Fruit fly (Drosophila melanogaster) whole organism, prepupa: Measurements from ENCODE around the gene RpL3.

Source experiments
- Blimp-1 ChIP-seq: fragments of 200-800 bp; sonication (Bioruptor generic); optimal IDR thresholded peaks from 3 replicates; lab custom pipeline; 2017; ENCODE audit warnings: missing biosample characterization, missing genetic modification characterization, mild to moderate bottlenecking, moderate library complexity, missing genetic modification reagents
- CG10631 ChIP-seq: fragments of 200-800 bp; sonication (Bioruptor generic); optimal IDR thresholded peaks from 2 replicates; lab custom pipeline; 2016; ENCODE audit warnings: missing biosample characterization, missing genetic modification characterization
- CG11762 ChIP-seq: fragments of 200-800 bp; sonication (Bioruptor generic); optimal IDR thresholded peaks from 3 replicates; lab custom pipeline; 2016; ENCODE audit warnings: missing biosample characterization, missing genetic modification characterization; ENCODE audit not compliant: insufficient read depth
- CG15336 ChIP-seq: fragments of 200-800 bp; sonication (Bioruptor generic); IDR thresholded peaks from 2 replicates; pipeline ENCODE4 v1.3.6; 2022; ENCODE audit warnings: missing biosample characterization, missing genetic modification characterization
- CG1621 ChIP-seq: fragments of 200-800 bp; sonication (Bioruptor generic); optimal IDR thresholded peaks from 3 replicates; lab custom pipeline; 2018; ENCODE audit warnings: missing biosample characterization, mild to moderate bottlenecking, missing genetic modification characterization
- CG34406 ChIP-seq: fragments of 200-800 bp; sonication (Bioruptor generic); optimal IDR thresholded peaks from 3 replicates; lab custom pipeline; 2016; ENCODE audit warnings: missing biosample characterization, missing genetic modification characterization
- CG3919 ChIP-seq: fragments of 200-800 bp; sonication (Bioruptor generic); optimal IDR thresholded peaks from 3 replicates; lab custom pipeline; 2016; ENCODE audit warnings: missing biosample characterization, missing genetic modification characterization
- CG4318 ChIP-seq: fragments of 200-800 bp; sonication (Bioruptor generic); optimal IDR thresholded peaks from 3 replicates; lab custom pipeline; 2017; ENCODE audit warnings: missing biosample characterization, mild to moderate bottlenecking, missing genetic modification characterization
- CG6163 ChIP-seq: fragments of 200-800 bp; sonication (Bioruptor generic); IDR thresholded peaks from 3 replicates; pipeline ENCODE4 v1.3.6; 2022; ENCODE audit warnings: missing biosample characterization, missing genetic modification characterization
- CG6276 ChIP-seq: fragments of 200-800 bp; sonication (Bioruptor generic); optimal IDR thresholded peaks from 2 replicates; lab custom pipeline; 2017; ENCODE audit warnings: missing biosample characterization, mild to moderate bottlenecking, missing genetic modification characterization
- CG6808 ChIP-seq: fragments of 200-800 bp; sonication (Bioruptor generic); optimal IDR thresholded peaks from 3 replicates; lab custom pipeline; 2017; ENCODE audit warnings: missing biosample characterization, missing genetic modification characterization, mild to moderate bottlenecking, moderate library complexity, missing genetic modification reagents
- CG6854 ChIP-seq: fragments of 200-800 bp; sonication (Bioruptor generic); optimal IDR thresholded peaks from 2 replicates; lab custom pipeline; 2017; ENCODE audit warnings: missing biosample characterization, mild to moderate bottlenecking, missing genetic modification characterization
- CG8119 ChIP-seq: fragments of 200-800 bp; sonication (Bioruptor generic); IDR thresholded peaks from 3 replicates; pipeline ENCODE4 v1.3.6; 2022; ENCODE audit warnings: missing biosample characterization, missing genetic modification characterization
- CG8632 ChIP-seq: fragments of 200-800 bp; sonication (Bioruptor generic); optimal IDR thresholded peaks from 3 replicates; lab custom pipeline; 2016; ENCODE audit warnings: missing biosample characterization, missing genetic modification characterization
- CG9139 ChIP-seq: fragments of 200-800 bp; sonication (Bioruptor generic); optimal IDR thresholded peaks from 3 replicates; lab custom pipeline; 2017; ENCODE audit warnings: missing biosample characterization, mild to moderate bottlenecking, missing genetic modification characterization
- Eip75B ChIP-seq: fragments of 200-800 bp; sonication (Bioruptor generic); optimal IDR thresholded peaks from 3 replicates; lab custom pipeline; 2016; ENCODE audit warnings: missing biosample characterization, missing genetic modification characterization
- Ets96B ChIP-seq: fragments of 200-800 bp; optimal IDR thresholded peaks from 2 replicates; lab custom pipeline; 2019; ENCODE audit warnings: missing biosample characterization, mild to moderate bottlenecking, missing genetic modification characterization, moderate library complexity
- Gug ChIP-seq: fragments of 200-800 bp; sonication (Bioruptor generic); IDR thresholded peaks from 2 replicates; pipeline ENCODE4 v1.3.6; 2022; ENCODE audit warnings: missing biosample characterization, missing genetic modification characterization
- Hr39 ChIP-seq: fragments of 200-800 bp; sonication (Bioruptor generic); optimal IDR thresholded peaks from 2 replicates; lab custom pipeline; 2016; ENCODE audit warnings: missing biosample characterization, missing genetic modification characterization
- Lpt ChIP-seq: fragments of 200-800 bp; sonication (Bioruptor generic); optimal IDR thresholded peaks from 3 replicates; lab custom pipeline; 2016; ENCODE audit warnings: missing biosample characterization, missing genetic modification characterization
- Met ChIP-seq: fragments of 200-800 bp; sonication (Bioruptor generic); optimal IDR thresholded peaks from 3 replicates; lab custom pipeline; 2016; ENCODE audit warnings: missing biosample characterization, missing genetic modification characterization
- OdsH ChIP-seq: fragments of 200-800 bp; sonication (Bioruptor generic); optimal IDR thresholded peaks from 3 replicates; lab custom pipeline; 2016; ENCODE audit warnings: missing biosample characterization, missing genetic modification characterization
- Smox ChIP-seq: fragments of 200-800 bp; sonication (Bioruptor generic); optimal IDR thresholded peaks from 3 replicates; lab custom pipeline; 2016; ENCODE audit warnings: missing biosample characterization, missing genetic modification characterization
- Sox102F ChIP-seq: fragments of 200-800 bp; sonication (Bioruptor generic); optimal IDR thresholded peaks from 2 replicates; lab custom pipeline; 2016; ENCODE audit warnings: missing biosample characterization, mild to moderate bottlenecking, missing genetic modification characterization
- Sox14 ChIP-seq: fragments of 200-800 bp; sonication (Bioruptor generic); optimal IDR thresholded peaks from 3 replicates; lab custom pipeline; 2016; ENCODE audit warnings: missing biosample characterization, missing genetic modification characterization
- Sox15 ChIP-seq: fragments of 200-800 bp; sonication (Bioruptor generic); optimal IDR thresholded peaks from 3 replicates; lab custom pipeline; 2016; ENCODE audit warnings: missing biosample characterization, missing genetic modification characterization
- cyc ChIP-seq: fragments of 200-800 bp; sonication (Bioruptor generic); optimal IDR thresholded peaks from 3 replicates; lab custom pipeline; 2016; ENCODE audit warnings: missing biosample characterization, missing genetic modification characterization
- dac ChIP-seq: fragments of 200-800 bp; sonication (Bioruptor generic); optimal IDR thresholded peaks from 2 replicates; lab custom pipeline; 2017; ENCODE audit warnings: missing biosample characterization, mild to moderate bottlenecking, missing genetic modification characterization
- dsx ChIP-seq: fragments of 200-800 bp; optimal IDR thresholded peaks from 3 replicates; lab custom pipeline; 2019; ENCODE audit warnings: missing biosample characterization, mild to moderate bottlenecking, missing genetic modification characterization, moderate library complexity; ENCODE audit not compliant: poor library complexity, severe bottlenecking
- esn ChIP-seq: fragments of 200-800 bp; sonication (Bioruptor generic); optimal IDR thresholded peaks from 2 replicates; lab custom pipeline; 2016; ENCODE audit warnings: missing biosample characterization, mild to moderate bottlenecking, missing genetic modification characterization, moderate library complexity
- fkh ChIP-seq: fragments of 200-800 bp; sonication (Bioruptor generic); optimal IDR thresholded peaks from 3 replicates; lab custom pipeline; 2017; ENCODE audit warnings: missing biosample characterization, mild to moderate bottlenecking, missing genetic modification characterization, moderate library complexity
- lz ChIP-seq: fragments of 200-800 bp; sonication (Bioruptor generic); optimal IDR thresholded peaks from 3 replicates; lab custom pipeline; 2016; ENCODE audit warnings: missing biosample characterization, missing genetic modification characterization
- net ChIP-seq: fragments of 200-800 bp; sonication (Bioruptor generic); optimal IDR thresholded peaks from 3 replicates; lab custom pipeline; 2016; ENCODE audit warnings: missing biosample characterization, missing genetic modification characterization
- salr ChIP-seq, 2 experiments: fragments of 200-800 bp; sonication (Bioruptor generic); optimal IDR thresholded peaks; 3 replicates each; lab custom pipeline; 2016 to 2018; ENCODE audit warnings: missing biosample characterization in 2 of 2, missing genetic modification characterization in 2 of 2, mild to moderate bottlenecking in 1 of 2
- spab ChIP-seq: fragments of 200-800 bp; sonication (Bioruptor generic); optimal IDR thresholded peaks from 2 replicates; lab custom pipeline; 2017; ENCODE audit warnings: missing biosample characterization, mild to moderate bottlenecking, missing genetic modification characterization, missing genetic modification reagents
- svp ChIP-seq: fragments of 200-800 bp; sonication (Bioruptor generic); peaks from one replicate; lab custom pipeline; 2016; ENCODE audit warnings: missing biosample characterization, missing genetic modification characterization
- vri ChIP-seq: fragments of 200-800 bp; sonication (Bioruptor generic); optimal IDR thresholded peaks from 3 replicates; lab custom pipeline; 2016; ENCODE audit warnings: missing biosample characterization, mild to moderate bottlenecking, missing genetic modification characterization

RpL3 gene

DNA sequence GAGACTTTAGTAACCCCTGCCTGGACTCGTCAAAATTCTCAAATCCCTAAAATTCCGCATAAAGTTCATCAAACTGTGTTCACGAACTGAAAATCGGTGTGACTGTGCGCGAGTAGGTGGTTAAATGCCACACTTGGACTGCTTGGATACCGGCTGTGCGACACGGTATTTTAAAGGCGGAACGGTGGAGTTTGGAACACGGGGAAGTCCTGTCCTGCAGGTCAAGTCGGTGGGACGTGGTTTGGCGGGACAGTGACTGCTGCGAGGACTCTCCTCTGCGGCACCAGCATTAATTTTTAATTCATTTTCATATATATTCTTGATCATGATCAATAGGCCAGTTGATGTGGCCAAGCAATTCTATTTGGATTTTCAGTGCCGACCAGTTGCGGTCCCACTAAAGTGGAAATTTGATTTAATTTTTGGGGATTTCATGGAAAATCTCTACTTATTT is 13.3 kb downstream of the RpL3 start, which contains the start of the genes Arfip and CG17721:
Arfip (minus strand) TSS at position 96 of the 454 bp plus-strand sequence.
CG17721 (plus strand) TSS at position 223 of the 454 bp plus-strand sequence.
- TF ChIP-seq Hr39 (GFP tag; lab: Kevin White, UChicago) (no peak), Lpt (GFP tag; lab: Kevin White, UChicago) (no peak), net (GFP tag; lab: Kevin White, UChicago) (no peak), CG1621 (peak; percentile 89)

DNA sequence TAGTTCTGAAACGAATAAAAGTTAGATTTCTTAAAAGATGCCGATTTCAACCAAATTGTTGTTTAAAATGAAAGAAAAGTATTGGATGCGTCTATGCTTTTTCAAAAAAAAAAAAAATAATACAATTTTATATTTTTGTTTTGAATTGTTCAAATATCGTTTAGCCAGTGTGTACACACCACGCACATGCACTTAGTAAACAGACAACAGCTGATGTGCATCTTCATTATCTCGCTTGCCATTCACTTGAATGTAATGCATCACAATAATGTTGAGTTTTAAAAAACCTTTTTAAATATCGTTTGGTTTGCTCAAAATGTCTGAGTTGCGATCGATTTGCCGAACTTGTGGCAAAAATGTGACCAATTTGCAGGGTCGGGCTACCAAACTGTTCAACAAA is 14.3 kb downstream of the RpL3 start, which contains the start of gene CG31441:
CG31441 (plus strand) TSS at position 246 of the 400 bp plus-strand sequence.
- peak; percentile 28 for TF ChIP-seq esn (GFP tag; lab: Kevin White, UChicago)
- no peak for TF ChIP-seq Sox102F (GFP tag; lab: Kevin White, UChicago)
- TF ChIP-seq fkh (GFP tag; lab: Kevin White, UChicago): peak; percentile 94

DNA sequence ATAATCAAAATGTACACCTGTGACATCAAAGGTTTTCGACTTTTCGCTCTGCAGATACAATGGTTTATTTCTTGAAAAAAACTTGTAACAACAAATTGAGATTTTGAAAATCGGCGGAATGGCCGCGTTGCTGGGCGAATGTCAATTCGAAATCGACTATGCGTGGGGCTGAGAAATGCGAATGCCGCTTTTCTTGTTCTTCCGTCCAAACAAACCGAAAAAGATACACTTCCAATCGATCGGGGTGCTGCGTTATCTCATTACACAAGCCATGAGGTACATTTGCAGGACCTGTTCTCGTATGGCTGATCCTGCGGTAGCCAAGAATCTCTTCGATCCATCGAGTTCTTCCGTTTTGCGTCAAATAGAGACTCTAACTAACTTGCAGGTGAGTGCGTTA is 15.9 kb downstream of the RpL3 start, which contains the start of gene CG31388:
CG31388 (plus strand) TSS at position 218 of the 400 bp plus-strand sequence.
- TF ChIP-seq CG3919 (no peak), fkh (GFP tag; lab: Kevin White, UChicago) (peak; percentile 54)

DNA sequence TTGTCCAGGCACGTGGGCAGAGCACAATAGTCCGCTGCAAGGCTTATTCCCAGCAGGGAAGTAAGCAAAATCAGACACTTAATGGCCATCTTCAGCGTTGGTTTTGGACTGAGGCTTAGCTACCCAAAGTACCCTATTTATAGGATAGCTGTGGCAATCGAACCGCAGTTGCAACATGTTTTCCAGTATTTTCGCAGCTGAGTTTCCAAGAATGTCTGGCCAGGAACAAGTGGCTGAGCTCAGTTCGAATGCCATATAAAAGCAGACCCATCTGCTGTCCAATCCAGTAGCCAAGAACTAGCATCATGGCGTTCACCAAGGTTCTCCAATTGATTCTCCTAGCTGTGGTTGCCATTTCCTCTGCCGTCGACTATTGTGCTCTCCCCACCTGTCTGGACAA is 19.2 kb downstream of the RpL3 start, which contains the start of the genes scpr-B and scpr-A:
scpr-B (minus strand) TSS at position 101 of the 400 bp plus-strand sequence.
scpr-A (plus strand) TSS at position 293 of the 400 bp plus-strand sequence.
- TF ChIP-seq CG9139: no peak

dm6 chr3R:11243057-11243740 is 21.5 kb downstream of the RpL3 start:
- TF ChIP-seq CG9139 (peak; percentile 58), Smox (GFP tag; lab: Kevin White, UChicago) (no peak), Sox14 (no peak), Ets96B (tag; lab: Kevin White, UChicago) (peak; percentile 16), CG15336 (GFP tag; lab: Robert Waterston, UW) (no peak), fkh (GFP tag; lab: Kevin White, UChicago) (peak; percentile 85), CG6854 (GFP tag; lab: Kevin White, UChicago) (no peak), Lpt (GFP tag; lab: Kevin White, UChicago) (no peak), vri (GFP tag; lab: Kevin White, UChicago) (peak; percentile 90), svp (GFP tag; lab: Kevin White, UChicago) (peak; percentile 81), CG4318 (GFP tag; lab: Kevin White, UChicago) (no peak), OdsH (no peak)

dm6 chr3R:11243951-11244660 is 22.4 kb downstream of the RpL3 start, which contains the start of the genes CG17734 and CG5214:
Gene CG17734 (minus strand): TSS chr3R:11243999.
Gene CG5214 (plus strand): TSS chr3R:11244302.
- TF ChIP-seq dac (GFP tag; lab: Kevin White, UChicago) (no peak), Blimp-1 (GFP tag; lab: Kevin White, UChicago) (no peak), Sox15 (GFP tag; lab: Kevin White, UChicago) (no peak), cyc (GFP tag; lab: Kevin White, UChicago) (peak; percentile 30), CG6276 (no peak), svp (GFP tag; lab: Kevin White, UChicago) (no peak), CG6163 (GFP tag; lab: Robert Waterston, UW) (no peak), lz (GFP tag; lab: Kevin White, UChicago) (peak; percentile 53), salr (GFP tag; optimal IDR thresholded peaks at IDR 0.05; lab: Kevin White, UChicago) (no peak), CG1621 (no peak), CG8632 (no peak), dsx (GFP tag; lab: Kevin White, UChicago) (no peak), CG3919 (no peak), spab (no peak), Sox102F (GFP tag; lab: Kevin White, UChicago) (no peak), CG8119 (GFP tag; lab: Robert Waterston, UW) (no peak), CG11762 (no peak), CG6808 (no peak), Met (GFP tag; lab: Kevin White, UChicago) (no peak), fkh (GFP tag; lab: Kevin White, UChicago) (no peak), vri (GFP tag; lab: Kevin White, UChicago) (peak; percentile 95), CG10631 (GFP tag; lab: Kevin White, UChicago) (no peak), Gug (GFP tag; lab: Robert Waterston, UW) (no peak), CG34406 (GFP tag; lab: Kevin White, UChicago) (no peak), Eip75B (GFP tag; lab: Kevin White, UChicago) (no peak), OdsH (no peak)
